Fruit fly (Drosophila melanogaster) whole organism, embryonic: Measurements from ENCODE around the gene CG32719.
A peak's percentile ranks its signal among the peaks of the same experiment; 100 is the strongest.

Experiments used
- Adf1 ChIP-seq: fragments of 200-800 bp; sonication (Bioruptor generic); IDR thresholded peaks from 2 replicates; pipeline ENCODE4 v1.3.6; 2022; ENCODE audit warnings: missing biosample characterization, missing genetic modification characterization
- Bteb2 ChIP-seq: fragments of 200-800 bp; sonication (Bioruptor generic); optimal IDR thresholded peaks from 2 replicates; lab custom pipeline; 2016; ENCODE audit warnings: missing biosample characterization, missing genetic modification characterization
- CG1024 ChIP-seq: fragments of 200-800 bp; sonication (Bioruptor generic); IDR thresholded peaks from 2 replicates; pipeline ENCODE4 v1.3.6; 2022; ENCODE audit warnings: missing biosample characterization, missing genetic modification characterization
- CG10431 ChIP-seq: fragments of 200-800 bp; sonication (Bioruptor generic); optimal IDR thresholded peaks from 3 replicates; lab custom pipeline; 2018; ENCODE audit warnings: missing biosample characterization, mild to moderate bottlenecking, missing genetic modification characterization
- CG10979 ChIP-seq: fragments of 200-800 bp; sonication (Bioruptor generic); optimal IDR thresholded peaks from 2 replicates; lab custom pipeline; 2018; ENCODE audit warnings: missing biosample characterization, mild to moderate bottlenecking, missing genetic modification characterization, moderate library complexity
- CG11723 ChIP-seq: fragments of 200-800 bp; sonication (Bioruptor generic); optimal IDR thresholded peaks from 2 replicates; lab custom pipeline; 2017; ENCODE audit warnings: missing biosample characterization, mild to moderate bottlenecking, missing genetic modification characterization
- CG12219 ChIP-seq: fragments of 200-800 bp; sonication (Bioruptor generic); optimal IDR thresholded peaks from 3 replicates; lab custom pipeline; 2018; ENCODE audit warnings: missing biosample characterization, mild to moderate bottlenecking, missing genetic modification characterization
- CG15479 ChIP-seq: fragments of 200-800 bp; sonication (Bioruptor generic); optimal IDR thresholded peaks from 3 replicates; lab custom pipeline; 2019; ENCODE audit warnings: missing biosample characterization, mild to moderate bottlenecking, missing genetic modification characterization, moderate library complexity
- CG1603 ChIP-seq: fragments of 200-800 bp; sonication (Bioruptor generic); optimal IDR thresholded peaks from 2 replicates; lab custom pipeline; 2019; ENCODE audit warnings: missing biosample characterization, mild to moderate bottlenecking, missing genetic modification characterization, moderate library complexity
- CG16863 ChIP-seq: fragments of 200-800 bp; sonication (Bioruptor generic); optimal IDR thresholded peaks from 3 replicates; lab custom pipeline; 2016; ENCODE audit warnings: missing biosample characterization, missing genetic modification characterization
- CG18011 ChIP-seq: fragments of 200-800 bp; sonication (Bioruptor generic); optimal IDR thresholded peaks from 2 replicates; lab custom pipeline; 2017; ENCODE audit warnings: missing biosample characterization, missing genetic modification characterization, mild to moderate bottlenecking, moderate library complexity, missing genotype
- CG18619 ChIP-seq: fragments of 200-800 bp; sonication (Bioruptor generic); optimal IDR thresholded peaks from 3 replicates; lab custom pipeline; 2017; ENCODE audit warnings: missing biosample characterization, mild to moderate bottlenecking, missing genetic modification characterization
- CG4404 ChIP-seq: fragments of 200-800 bp; sonication (Bioruptor generic); IDR thresholded peaks from 2 replicates; pipeline ENCODE4 v1.3.6; 2022; ENCODE audit warnings: missing biosample characterization, missing genetic modification characterization
- CG6689 ChIP-seq: fragments of 200-800 bp; sonication (Bioruptor generic); IDR thresholded peaks from 2 replicates; pipeline ENCODE4 v1.3.6; 2022; ENCODE audit warnings: missing biosample characterization, missing genetic modification characterization
- CG7271 ChIP-seq: fragments of 200-800 bp; sonication (Bioruptor generic); optimal IDR thresholded peaks from 2 replicates; lab custom pipeline; 2018; ENCODE audit warnings: missing biosample characterization, mild to moderate bottlenecking, missing genetic modification characterization, moderate library complexity
- CG8765 ChIP-seq: fragments of 200-800 bp; sonication (Bioruptor generic); IDR thresholded peaks from 2 replicates; pipeline ENCODE4 v1.3.6; 2022; ENCODE audit warnings: missing biosample characterization, missing genetic modification characterization
- CG9727 ChIP-seq: fragments of 200-800 bp; sonication (Bioruptor generic); optimal IDR thresholded peaks from 3 replicates; lab custom pipeline; 2017; ENCODE audit warnings: missing biosample characterization, mild to moderate bottlenecking, missing genetic modification characterization
- Chrac-16 ChIP-seq: fragments of 200-800 bp; sonication (Bioruptor generic); optimal IDR thresholded peaks from 3 replicates; lab custom pipeline; 2016; ENCODE audit warnings: missing biosample characterization, missing genetic modification characterization
- Dll ChIP-seq: fragments of 200-800 bp; sonication (Bioruptor generic); IDR thresholded peaks from 4 replicates; pipeline ENCODE4 v1.3.6; 2022; ENCODE audit warnings: missing biosample characterization, missing genetic modification characterization; ENCODE audit not compliant: partially characterized antibody
- Drgx ChIP-seq: fragments of 200-800 bp; sonication (Bioruptor generic); IDR thresholded peaks from 2 replicates; pipeline ENCODE4 v1.3.6; 2022; ENCODE audit warnings: missing biosample characterization, missing genetic modification characterization
- Elba2 ChIP-seq: fragments of 200-800 bp; sonication (Bioruptor generic); optimal IDR thresholded peaks from 3 replicates; lab custom pipeline; 2016; ENCODE audit warnings: missing biosample characterization, missing genetic modification characterization
- Ets65A ChIP-seq: fragments of 200-800 bp; sonication (Bioruptor generic); peaks from one replicate; lab custom pipeline; 2016; ENCODE audit warnings: missing biosample characterization, missing genetic modification characterization
- HmgD ChIP-seq: fragments of 200-800 bp; sonication (Bioruptor generic); optimal IDR thresholded peaks from 3 replicates; lab custom pipeline; 2016; ENCODE audit warnings: missing biosample characterization, missing genetic modification characterization
- Pdp1 ChIP-seq, 2 experiments: fragments of 200-800 bp; sonication (Bioruptor generic); optimal IDR thresholded peaks; 3 replicates each; lab custom pipeline; 2016; ENCODE audit warnings: missing biosample characterization in 2 of 2, missing genetic modification characterization in 2 of 2, mild to moderate bottlenecking in 1 of 2, moderate library complexity in 1 of 2
- Scr ChIP-seq: fragments of 200-800 bp; sonication (Bioruptor generic); IDR thresholded peaks from 2 replicates; pipeline ENCODE4 v1.3.6; 2022; ENCODE audit warnings: missing biosample characterization, missing genetic modification characterization; ENCODE audit not compliant: partially characterized antibody
- Sox102F ChIP-seq: fragments of 200-800 bp; sonication (Bioruptor generic); optimal IDR thresholded peaks from 2 replicates; lab custom pipeline; 2018; ENCODE audit warnings: missing biosample characterization, mild to moderate bottlenecking, missing genetic modification characterization, moderate library complexity
- Taf1 ChIP-seq: fragments of 200-800 bp; sonication (Bioruptor generic); IDR thresholded peaks from 2 replicates; pipeline ENCODE4 v1.3.6; 2022; ENCODE audit warnings: missing biosample characterization, missing genetic modification characterization
- bbx ChIP-seq: fragments of 200-800 bp; sonication (Bioruptor generic); IDR thresholded peaks from 2 replicates; pipeline ENCODE4 v1.3.6; 2022; ENCODE audit warnings: missing biosample characterization, missing genetic modification characterization; ENCODE audit not compliant: partially characterized antibody
- bsh ChIP-seq, 2 experiments: fragments of 200-800 bp; sonication (Bioruptor generic); optimal IDR thresholded peaks; 2 replicates each; lab custom pipeline; 2017 to 2018; ENCODE audit warnings: mild to moderate bottlenecking in 2 of 2, missing biosample characterization in 2 of 2, missing genetic modification characterization in 2 of 2, moderate library complexity in 1 of 2
- cad ChIP-seq: fragments of >200 bp; optimal IDR thresholded peaks from 2 replicates; lab custom pipeline; 2017; ENCODE audit warnings: missing biosample characterization, missing genetic modification characterization
- dmrt11E ChIP-seq: fragments of 200-800 bp; sonication (Bioruptor generic); optimal IDR thresholded peaks from 3 replicates; lab custom pipeline; 2018; ENCODE audit warnings: missing biosample characterization, mild to moderate bottlenecking, missing genetic modification characterization, moderate library complexity
- gem ChIP-seq: fragments of 200-800 bp; sonication (Bioruptor generic); optimal IDR thresholded peaks from 2 replicates; lab custom pipeline; 2019; ENCODE audit warnings: missing biosample characterization, mild to moderate bottlenecking, missing genetic modification characterization, moderate library complexity
- grn ChIP-seq: fragments of 200-800 bp; sonication (Bioruptor generic); optimal IDR thresholded peaks from 3 replicates; lab custom pipeline; 2017; ENCODE audit warnings: missing biosample characterization, missing genetic modification characterization
- her ChIP-seq: fragments of 200-800 bp; sonication (Bioruptor generic); optimal IDR thresholded peaks from 2 replicates; lab custom pipeline; 2016; ENCODE audit warnings: missing biosample characterization, missing genetic modification characterization
- phol ChIP-seq: fragments of 200-800 bp; sonication (Bioruptor generic); optimal IDR thresholded peaks from 3 replicates; lab custom pipeline; 2018; ENCODE audit warnings: missing biosample characterization, mild to moderate bottlenecking, missing genetic modification characterization, moderate library complexity
- prd ChIP-seq, 3 experiments: fragments of >200 bp in 2 of 3; fragments of 200-800 bp in 1 of 3; sonication (Bioruptor generic) in 1 of 3; optimal IDR thresholded peaks in 2 of 3; IDR thresholded peaks in 1 of 3; 2 replicates in 2 of 3; 3 replicates in 1 of 3; pipeline versions ENCODE4 v1.3.6 to Lab custom; 2017 to 2022; ENCODE audit warnings: missing biosample characterization in 1 of 3, missing genetic modification characterization in 1 of 3
- ro ChIP-seq: fragments of 200-800 bp; sonication (Bioruptor generic); IDR thresholded peaks from 2 replicates; pipeline ENCODE4 v1.3.6; 2022; ENCODE audit warnings: missing biosample characterization, missing genetic modification characterization
- salm ChIP-seq: fragments of 200-800 bp; sonication (Bioruptor generic); optimal IDR thresholded peaks from 2 replicates; lab custom pipeline; 2018; ENCODE audit warnings: missing biosample characterization, mild to moderate bottlenecking, missing genetic modification characterization
- sens ChIP-seq: fragments of 200-800 bp; sonication (Bioruptor generic); peaks from one replicate; lab custom pipeline; 2016; ENCODE audit warnings: missing biosample characterization, missing genetic modification characterization
- so ChIP-seq: fragments of 200-800 bp; sonication (Bioruptor generic); IDR thresholded peaks from 3 replicates; pipeline ENCODE4 v1.3.6; 2022; ENCODE audit warnings: missing biosample characterization, missing genetic modification characterization
- tll ChIP-seq, 2 experiments: fragments of 200-800 bp in 1 of 2; fragments of >200 bp in 1 of 2; sonication (Bioruptor generic) in 1 of 2; optimal IDR thresholded peaks; 2 replicates each; lab custom pipeline; 2017 to 2019; ENCODE audit warnings: missing biosample characterization in 2 of 2, missing genetic modification characterization in 2 of 2, mild to moderate bottlenecking in 1 of 2, moderate library complexity in 1 of 2
- vvl ChIP-seq: fragments of 200-800 bp; sonication (Bioruptor generic); IDR thresholded peaks from 2 replicates; pipeline ENCODE4 v1.3.6; 2022; ENCODE audit warnings: missing biosample characterization, missing genetic modification characterization
- zen ChIP-seq: fragments of 200-800 bp; sonication (Bioruptor generic); optimal IDR thresholded peaks from 3 replicates; lab custom pipeline; 2018; ENCODE audit warnings: missing biosample characterization, mild to moderate bottlenecking, missing genetic modification characterization, moderate library complexity

Gene CG32719

dm6 chrX:7546362-7546761 lies 1.4 kb downstream of the CG32719 start:
- TF ChIP-seq sens (GFP tag; lab: Kevin White, UChicago) (peak; percentile 19), Taf1 (GFP tag; lab: Robert Waterston, UW) (no peak)

- TF ChIP-seq Ets65A (peak; percentile 32), so (no peak), zen (tag; lab: Kevin White, UChicago) (peak; percentile 57), CG12219 (GFP tag; lab: Kevin White, UChicago) (no peak), CG9727 (peak; percentile 9), CG1024 (GFP tag; lab: Robert Waterston, UW) (no peak), Chrac-16 (GFP tag; lab: Kevin White, UChicago) (no peak), CG6689 (GFP tag; lab: Robert Waterston, UW) (no peak), ro (GFP tag; lab: Robert Waterston, UW) (no peak), CG1603 (tag; lab: Kevin White, UChicago) (peak; percentile 41), vvl (no peak), Drgx (peak; percentile 60), Dll (GFP tag; lab: Robert Waterston, UW) (no peak), Elba2 (peak; percentile 2), salm (no peak), bsh (GFP tag; optimal IDR thresholded peaks at IDR 0.05; lab: Kevin White, UChicago) (peak in 1 of 2 experiments; percentile 48), CG11723 (GFP tag; lab: Kevin White, UChicago) (no peak), Adf1 (GFP tag; lab: Robert Waterston, UW) (no peak), dmrt11E (tag; lab: Kevin White, UChicago) (peak; percentile 19), CG4404 (peak; percentile 11; the same call in 1 of the 2 replicates), phol (tag; lab: Kevin White, UChicago) (peak; percentile 6), CG8765 (GFP tag; lab: Robert Waterston, UW) (peak; percentile 25; the same call in 1 of the 2 replicates), prd (optimal IDR thresholded peaks at IDR 0.05; lab: Kevin White, UChicago) (no peak), prd (GFP tag; IDR thresholded peaks at IDR 0.05; lab: Robert Waterston, UW) (peak; percentile 65; the same call in 2 of the 3 replicates), gem (peak; percentile 14), CG18011 (no peak), sens (GFP tag; lab: Kevin White, UChicago) (peak; percentile 12), CG10431 (GFP tag; lab: Kevin White, UChicago) (no peak), HmgD (no peak), Scr (GFP tag; lab: Robert Waterston, UW) (no peak), her (GFP tag; lab: Kevin White, UChicago) (no peak), Sox102F (peak; percentile 1), CG16863 (GFP tag; lab: Kevin White, UChicago) (no peak), CG10979 (peak; percentile 9)
These were observed 3.9 kb downstream of the CG32719 start for dm6 chrX:7543891-7544290.

dm6 chrX:7542540-7542939 lies 5.3 kb downstream of the CG32719 start:
- peak; percentile 96 for TF ChIP-seq cad (GFP tag; lab: Kevin White, UChicago)
- peak; percentile 81 for TF ChIP-seq CG7271 (tag; lab: Kevin White, UChicago)
- peak in 1 of 2 experiments; percentile 87 for TF ChIP-seq tll (GFP tag; optimal IDR thresholded peaks at IDR 0.05; lab: Kevin White, UChicago)
- no peak for TF ChIP-seq Bteb2 (GFP tag; lab: Kevin White, UChicago)
- TF ChIP-seq CG15479 (GFP tag; lab: Kevin White, UChicago): peak; percentile 87
- peak in 1 of 2 experiments; percentile 20 for TF ChIP-seq Pdp1 (GFP tag; optimal IDR thresholded peaks at IDR 0.05; lab: Kevin White, UChicago)
- TF ChIP-seq grn (GFP tag; lab: Kevin White, UChicago): peak; percentile 62
- TF ChIP-seq bbx: no peak
- TF ChIP-seq zen (tag; lab: Kevin White, UChicago): peak; percentile 51
- TF ChIP-seq CG18619 (GFP tag; lab: Kevin White, UChicago): no peak
